Fruit fly (Drosophila melanogaster): ENCODE measurements around the gene CG43342.

CG43342 gene

dm6 chr3R:22381077-22381476 lies at the start of gene CG43342:
Gene CG43342 (plus strand): TSS chr3R:22381340.
- no peak for TF ChIP-seq noc (tag; optimal IDR thresholded peaks at IDR 0.05)

- no peak for TF ChIP-seq noc (tag; optimal IDR thresholded peaks at IDR 0.05)
Measured at dm6 chr3R:22331691-22332090, 49.4 kb upstream of the CG43342 start, which contains the start of gene CG13862. Gene CG13862 (plus strand): TSS chr3R:22331991.

- no peak for TF ChIP-seq noc (tag; optimal IDR thresholded peaks at IDR 0.05)
Measured at dm6 chr3R:22334050-22334449, 47.1 kb upstream of the CG43342 start, which contains the start of gene CG5391. Gene CG5391 (minus strand): TSS chr3R:22334150.

- TF ChIP-seq noc (tag; optimal IDR thresholded peaks at IDR 0.05), result no peak
Measured at dm6 chr3R:22339510-22339909, 41.6 kb upstream of the CG43342 start.

dm6 chr3R:22340207-22340606 lies 40.9 kb upstream of the CG43342 start, which contains the start of gene CG5388:
Gene CG5388 (minus strand): TSS chr3R:22340307.
- TF ChIP-seq noc (tag; optimal IDR thresholded peaks at IDR 0.05), result no peak

- no peak for TF ChIP-seq noc (tag; optimal IDR thresholded peaks at IDR 0.05)
Measured at dm6 chr3R:22341652-22342051, 39.5 kb upstream of the CG43342 start.

- TF ChIP-seq noc (tag; optimal IDR thresholded peaks at IDR 0.05), result no peak
Measured at dm6 chr3R:22342151-22342550, 39.0 kb upstream of the CG43342 start, which contains the start of gene CG5386. Gene CG5386 (minus strand): TSS chr3R:22342251.

- TF ChIP-seq noc (tag; optimal IDR thresholded peaks at IDR 0.05), result no peak
Measured at dm6 chr3R:22342708-22343107, 38.4 kb upstream of the CG43342 start.

dm6 chr3R:22351396-22351795 lies 29.7 kb upstream of the CG43342 start, which contains the start of gene rdhB:
Gene rdhB (plus strand): TSS chr3R:22351696.
- TF ChIP-seq noc (tag; optimal IDR thresholded peaks at IDR 0.05), result no peak

- peak; percentile 48 for TF ChIP-seq noc (tag; optimal IDR thresholded peaks at IDR 0.05)
Measured at dm6 chr3R:22356464-22357410, 24.4 kb upstream of the CG43342 start, which contains the start of gene Sar1. Gene Sar1 (plus strand): TSS chr3R:22356685.

- TF ChIP-seq noc (tag; optimal IDR thresholded peaks at IDR 0.05), result peak; percentile 14
Measured at dm6 chr3R:22357942-22358341, 23.2 kb upstream of the CG43342 start.

- peak; percentile 73 for TF ChIP-seq noc (tag; optimal IDR thresholded peaks at IDR 0.05)
Measured at dm6 chr3R:22358810-22359209, 22.3 kb upstream of the CG43342 start.

dm6 chr3R:22362218-22362907 lies 18.8 kb upstream of the CG43342 start, which contains the start of the genes JMJD6, CG7071 and Muted:
Gene JMJD6 (minus strand): TSS chr3R:22362371.
Gene CG7071 (plus strand): TSS chr3R:22362620.
Gene Muted (plus strand): TSS chr3R:22362620.
- TF ChIP-seq noc (tag; optimal IDR thresholded peaks at IDR 0.05), result peak; percentile 93

dm6 chr3R:22365660-22366195 lies 15.4 kb upstream of the CG43342 start, which contains the start of gene CG5382:
Gene CG5382 (minus strand): TSS chr3R:22365983.
- no peak for TF ChIP-seq noc (tag; optimal IDR thresholded peaks at IDR 0.05)

dm6 chr3R:22367126-22368076 lies 13.7 kb upstream of the CG43342 start, which contains the start of the genes Polr3F and PyK:
Gene Polr3F (minus strand): TSS chr3R:22367373.
Gene PyK (plus strand): TSS chr3R:22367536.
- TF ChIP-seq noc (tag; optimal IDR thresholded peaks at IDR 0.05), result no peak

Data from whole organism, larva.